Fruit fly (Drosophila melanogaster): Measurements from ENCODE around the gene RpL28.
A peak's percentile ranks its signal among the peaks of the same experiment; 100 is the strongest.

Gene RpL28

dm6 chr3L:3189647-3190046 is 33.1 kb downstream of the RpL28 start, which contains the start of the genes CG42525 and CG14958:
TSS of gene CG42525 (minus strand) at chr3L:3189747.
TSS of gene CG14958 (plus strand) at chr3L:3189978.
- TF ChIP-seq CG32264 (GFP tag; optimal IDR thresholded peaks at IDR 0.05) (no peak), Mio (GFP tag; optimal IDR thresholded peaks at IDR 0.05) (no peak), dl (GFP tag; optimal IDR thresholded peaks at IDR 0.05; ENCODE audit: insufficient read depth in 1 of 2, partially characterized antibody in 2 of 2) (no peak), woc (GFP tag; optimal IDR thresholded peaks at IDR 0.05) (no peak), rgr (GFP tag; optimal IDR thresholded peaks at IDR 0.05) (no peak), CG9705 (GFP tag; optimal IDR thresholded peaks at IDR 0.05) (no peak), jim (GFP tag; optimal IDR thresholded peaks at IDR 0.05) (no peak)

dm6 chr3L:3187263-3187662 is 35.5 kb downstream of the RpL28 start, which contains the start of gene CG14957:
TSS of gene CG14957 (plus strand) at chr3L:3187563.
- TF ChIP-seq psq (GFP tag; optimal IDR thresholded peaks at IDR 0.05) (no peak), dsf (GFP tag; optimal IDR thresholded peaks at IDR 0.05; ENCODE audit: borderline replicate concordance) (no peak), lola (GFP tag; optimal IDR thresholded peaks at IDR 0.05) (no peak), foxo (GFP tag; optimal IDR thresholded peaks at IDR 0.05) (no peak), Sp1 (GFP tag; optimal IDR thresholded peaks at IDR 0.05) (peak; percentile 31), Vsx2 (GFP tag; optimal IDR thresholded peaks at IDR 0.05; ENCODE audit: partially characterized antibody) (no peak), Hr83 (GFP tag; optimal IDR thresholded peaks at IDR 0.05; ENCODE audit: poor library complexity, severe bottlenecking) (peak; percentile 18), Hnf4 (GFP tag; optimal IDR thresholded peaks at IDR 0.05) (peak; percentile 18), Abd-B (GFP tag; optimal IDR thresholded peaks at IDR 0.05) (no peak), jim (GFP tag; optimal IDR thresholded peaks at IDR 0.05) (no peak), h (GFP tag; optimal IDR thresholded peaks at IDR 0.05) (no peak)

dm6 chr3L:3186364-3186763 is 36.4 kb downstream of the RpL28 start, which contains the start of gene CG32284:
TSS of gene CG32284 (plus strand) at chr3L:3186664.
- no peak for TF ChIP-seq Abd-B (GFP tag; optimal IDR thresholded peaks at IDR 0.05)
- no peak for TF ChIP-seq Rel (GFP tag; optimal IDR thresholded peaks at IDR 0.05)
- no peak for TF ChIP-seq Rel (tag; optimal IDR thresholded peaks at IDR 0.05)
- TF ChIP-seq psq (GFP tag; optimal IDR thresholded peaks at IDR 0.05): no peak
- TF ChIP-seq usp (GFP tag; optimal IDR thresholded peaks at IDR 0.05): no peak
- no peak for TF ChIP-seq Vsx2 (GFP tag; optimal IDR thresholded peaks at IDR 0.05; ENCODE audit: partially characterized antibody)
- TF ChIP-seq Dfd (GFP tag; optimal IDR thresholded peaks at IDR 0.05): no peak
- no peak for TF ChIP-seq foxo (GFP tag; optimal IDR thresholded peaks at IDR 0.05)
- TF ChIP-seq Hnf4 (GFP tag; optimal IDR thresholded peaks at IDR 0.05): no peak
- no peak for TF ChIP-seq br (GFP tag; optimal IDR thresholded peaks at IDR 0.05)
- no peak for TF ChIP-seq ey (GFP tag; optimal IDR thresholded peaks at IDR 0.05)
- TF ChIP-seq CG9705 (GFP tag; optimal IDR thresholded peaks at IDR 0.05): no peak
- no peak for TF ChIP-seq Hr78 (GFP tag; optimal IDR thresholded peaks at IDR 0.05)
- no peak for TF ChIP-seq lola (GFP tag; optimal IDR thresholded peaks at IDR 0.05)

- TF ChIP-seq GATAd (GFP tag; optimal IDR thresholded peaks at IDR 0.05): no peak
Measured at dm6 chr3L:3184104-3184503, 38.7 kb downstream of the RpL28 start, which contains the start of gene CG42494. TSS of gene CG42494 (plus strand) at chr3L:3184404.

- TF ChIP-seq OdsH (GFP tag; optimal IDR thresholded peaks at IDR 0.05) (peak; percentile 87), Sp1 (GFP tag; optimal IDR thresholded peaks at IDR 0.05) (peak; percentile 83), foxo (GFP tag; optimal IDR thresholded peaks at IDR 0.05) (peak; percentile 73 to 91), sage (GFP tag; optimal IDR thresholded peaks at IDR 0.05) (no peak), Jra (GFP tag; optimal IDR thresholded peaks at IDR 0.05) (no peak), Hr78 (GFP tag; optimal IDR thresholded peaks at IDR 0.05) (no peak), Dfd (GFP tag; optimal IDR thresholded peaks at IDR 0.05) (no peak), Abd-B (GFP tag; optimal IDR thresholded peaks at IDR 0.05) (no peak), tai (GFP tag; optimal IDR thresholded peaks at IDR 0.05) (no peak), ey (GFP tag; optimal IDR thresholded peaks at IDR 0.05) (peak; percentile 84), pan (optimal IDR thresholded peaks at IDR 0.05) (no peak), Rel (GFP tag; optimal IDR thresholded peaks at IDR 0.05) (peak; percentile 64), Rel (tag; optimal IDR thresholded peaks at IDR 0.05) (no peak), HLH106 (tag; optimal IDR thresholded peaks at IDR 0.05) (peak; percentile 85), woc (GFP tag; optimal IDR thresholded peaks at IDR 0.05) (peak; percentile 83), fru (GFP tag; optimal IDR thresholded peaks at IDR 0.05) (peak; percentile 93), dl (GFP tag; optimal IDR thresholded peaks at IDR 0.05; ENCODE audit: insufficient read depth in 1 of 2, partially characterized antibody in 2 of 2) (no peak), dmrt93B (GFP tag; optimal IDR thresholded peaks at IDR 0.05) (peak; percentile 73), Hr83 (GFP tag; optimal IDR thresholded peaks at IDR 0.05; ENCODE audit: poor library complexity, severe bottlenecking) (peak; percentile 10), psq (GFP tag; optimal IDR thresholded peaks at IDR 0.05) (peak; percentile 75), Myc (optimal IDR thresholded peaks at IDR 0.05) (no peak), sv (GFP tag; optimal IDR thresholded peaks at IDR 0.05) (peak; percentile 83), N (GFP tag; optimal IDR thresholded peaks at IDR 0.05) (no peak), Hnf4 (GFP tag; optimal IDR thresholded peaks at IDR 0.05) (no peak), brk (GFP tag; optimal IDR thresholded peaks at IDR 0.05) (no peak), Vsx2 (GFP tag; optimal IDR thresholded peaks at IDR 0.05; ENCODE audit: partially characterized antibody) (no peak), lola (GFP tag; optimal IDR thresholded peaks at IDR 0.05) (no peak), h (GFP tag; optimal IDR thresholded peaks at IDR 0.05) (peak; percentile 94), CrebA (GFP tag; optimal IDR thresholded peaks at IDR 0.05; ENCODE audit: borderline replicate concordance) (no peak), br (GFP tag; optimal IDR thresholded peaks at IDR 0.05) (peak; percentile 90), dsf (GFP tag; optimal IDR thresholded peaks at IDR 0.05; ENCODE audit: borderline replicate concordance) (no peak), GATAd (GFP tag; optimal IDR thresholded peaks at IDR 0.05) (no peak), Dif (GFP tag; optimal IDR thresholded peaks at IDR 0.05; ENCODE audit: partially characterized antibody) (no peak)
Measured at dm6 chr3L:3179474-3179873, 43.3 kb downstream of the RpL28 start.
